Worm (Caenorhabditis elegans) whole organism, young adult: Measurements from ENCODE around the gene cdk-1.

Source experiments
- B0336.3 ChIP-seq: fragments of 200-800 bp; sonication (Bioruptor generic); IDR thresholded peaks from 2 replicates; pipeline ENCODE4 v1.3.6; 2022; ENCODE audit warnings: missing genetic modification characterization, missing compliant biosample characterization
- F22D6.2 ChIP-seq: sonication (generic microtip); optimal IDR thresholded peaks from 2 replicates; lab custom pipeline; 2016; ENCODE audit warnings: mild to moderate bottlenecking, missing genetic modification characterization, missing compliant biosample characterization
- F33H1.4 ChIP-seq: fragments of 200-800 bp; sonication (Bioruptor generic); IDR thresholded peaks from 2 replicates; pipeline ENCODE4 v1.3.6; 2022; ENCODE audit warnings: missing genetic modification reagents, missing genetic modification characterization, missing compliant biosample characterization
- F37B4.10 ChIP-seq: fragments of 200-800 bp; sonication (Bioruptor generic); IDR thresholded peaks from 2 replicates; pipeline ENCODE4 v1.3.6; 2022; ENCODE audit warnings: missing genetic modification characterization, missing compliant biosample characterization
- F39B2.1 ChIP-seq: fragments of 200-800 bp; sonication (Bioruptor generic); IDR thresholded peaks from 2 replicates; pipeline ENCODE4 v1.3.6; 2022; ENCODE audit warnings: missing genetic modification reagents, missing genetic modification characterization, missing compliant biosample characterization
- F49E8.2 ChIP-seq: sonication (generic microtip); optimal IDR thresholded peaks from 3 replicates; lab custom pipeline; 2017; ENCODE audit warnings: missing genetic modification characterization, mild to moderate bottlenecking, missing compliant biosample characterization, antibody characterized with exemption, moderate library complexity; ENCODE audit not compliant: insufficient read depth
- F52B5.7 ChIP-seq: sonication (generic microtip); optimal IDR thresholded peaks from 2 replicates; lab custom pipeline; 2016; ENCODE audit warnings: mild to moderate bottlenecking, missing genetic modification characterization, missing compliant biosample characterization
- K12H6.12 ChIP-seq: fragments of 200-800 bp; sonication (Bioruptor generic); optimal IDR thresholded peaks from 2 replicates; lab custom pipeline; 2018; ENCODE audit warnings: mild to moderate bottlenecking, missing genetic modification characterization, missing compliant biosample characterization
- T07F8.4 ChIP-seq: sonication (generic microtip); optimal IDR thresholded peaks from 2 replicates; lab custom pipeline; 2016; ENCODE audit warnings: mild to moderate bottlenecking, missing genetic modification characterization, moderate library complexity, missing compliant biosample characterization
- Y53G8AR.9 ChIP-seq: fragments of 200-800 bp; sonication (Bioruptor generic); conservative IDR thresholded peaks from 2 replicates; pipeline ENCODE4 v1.3.6; 2022; ENCODE audit warnings: missing genetic modification reagents, missing genetic modification characterization, missing compliant biosample characterization
- Y67H2A.10 ChIP-seq: fragments of 200-800 bp; sonication (Bioruptor generic); conservative IDR thresholded peaks from 2 replicates; pipeline ENCODE4 v1.3.6; 2022; ENCODE audit warnings: missing genetic modification reagents, missing genetic modification characterization, missing compliant biosample characterization
- Y79H2A.3 ChIP-seq: fragments of 200-800 bp; sonication (Bioruptor generic); conservative IDR thresholded peaks from 2 replicates; pipeline ENCODE4 v1.3.6; 2022; ENCODE audit warnings: missing genetic modification reagents, missing genetic modification characterization, missing compliant biosample characterization
- Y95B8A.8 ChIP-seq: fragments of 200-800 bp; sonication (Bioruptor generic); IDR thresholded peaks from 2 replicates; pipeline ENCODE4 v1.3.6; 2022; ENCODE audit warnings: missing genetic modification reagents, missing genetic modification characterization, missing compliant biosample characterization
- athp-1 ChIP-seq: sonication (generic microtip); optimal IDR thresholded peaks from 2 replicates; lab custom pipeline; 2017; ENCODE audit warnings: mild to moderate bottlenecking, missing genetic modification characterization, missing compliant biosample characterization
- attf-6 ChIP-seq: fragments of 200-800 bp; sonication (Bioruptor generic); IDR thresholded peaks from 2 replicates; pipeline ENCODE4 v1.3.6; 2022; ENCODE audit warnings: missing genetic modification reagents, missing genetic modification characterization, missing compliant biosample characterization
- cebp-2 ChIP-seq: fragments of 200-800 bp; sonication (Bioruptor generic); IDR thresholded peaks from 2 replicates; pipeline ENCODE4 v1.3.6; 2022; ENCODE audit warnings: missing genetic modification characterization, missing compliant biosample characterization
- ceh-58 ChIP-seq: fragments of 200-800 bp; sonication (Bioruptor generic); IDR thresholded peaks from 2 replicates; pipeline ENCODE4 v1.3.6; 2022; ENCODE audit warnings: missing genetic modification characterization, missing compliant biosample characterization
- ceh-79 ChIP-seq: sonication (generic microtip); optimal IDR thresholded peaks from 2 replicates; lab custom pipeline; 2017; ENCODE audit warnings: mild to moderate bottlenecking, missing genetic modification characterization, missing compliant biosample characterization
- chd-7 ChIP-seq: sonication (generic microtip); optimal IDR thresholded peaks from 2 replicates; lab custom pipeline; 2016; ENCODE audit warnings: mild to moderate bottlenecking, missing genetic modification characterization, moderate library complexity, missing compliant biosample characterization
- efl-1 ChIP-seq: fragments of 150-350 bp; optimal IDR thresholded peaks from 2 replicates; lab custom pipeline; 2014; ENCODE audit warnings: missing biosample characterization, missing genetic modification reagents, missing genetic modification characterization
- ets-4 ChIP-seq: fragments of 200-800 bp; sonication (Bioruptor generic); optimal IDR thresholded peaks from 2 replicates; lab custom pipeline; 2018; ENCODE audit warnings: mild to moderate bottlenecking, missing genetic modification characterization, missing compliant biosample characterization
- hmg-1.2 ChIP-seq: fragments of 200-800 bp; sonication (Bioruptor generic); IDR thresholded peaks from 2 replicates; pipeline ENCODE4 v1.3.6; 2022; ENCODE audit warnings: missing genetic modification reagents, missing genetic modification characterization, missing compliant biosample characterization
- hmg-20 ChIP-seq: fragments of 200-800 bp; sonication (Bioruptor generic); IDR thresholded peaks from 2 replicates; pipeline ENCODE4 v1.3.6; 2022; ENCODE audit warnings: missing genetic modification reagents, missing genetic modification characterization, missing compliant biosample characterization
- hrde-1 ChIP-seq: sonication (generic microtip); optimal IDR thresholded peaks from 2 replicates; lab custom pipeline; 2016; ENCODE audit warnings: missing genetic modification characterization, mild to moderate bottlenecking, missing compliant biosample characterization, moderate library complexity, missing genotype, missing genetic modification reagents, borderline replicate concordance
- hsf-1 ChIP-seq: fragments of 200-800 bp; sonication (Bioruptor generic); IDR thresholded peaks from 2 replicates; pipeline ENCODE4 v1.3.6; 2022; ENCODE audit warnings: missing genetic modification reagents, missing genetic modification characterization, missing compliant biosample characterization
- lag-1 ChIP-seq: fragments of 200-800 bp; sonication (Bioruptor generic); IDR thresholded peaks from 2 replicates; pipeline ENCODE4 v1.3.6; 2022; ENCODE audit warnings: missing genetic modification reagents, missing genetic modification characterization, missing compliant biosample characterization
- let-607 ChIP-seq, 2 experiments: fragments of 200-800 bp in 1 of 2; sonication (Bioruptor generic) in 1 of 2; sonication (generic microtip) in 1 of 2; optimal IDR thresholded peaks; 2 replicates each; lab custom pipeline; 2016 to 2018; ENCODE audit warnings: mild to moderate bottlenecking in 2 of 2, missing compliant biosample characterization in 2 of 2, missing genetic modification characterization in 2 of 2, moderate library complexity in 2 of 2, missing genotype in 1 of 2
- lin-54 ChIP-seq: fragments of 200-800 bp; sonication (Bioruptor generic); optimal IDR thresholded peaks from 2 replicates; lab custom pipeline; 2018; ENCODE audit warnings: mild to moderate bottlenecking, missing genetic modification characterization, missing compliant biosample characterization
- lsl-1 ChIP-seq: fragments of 200-800 bp; sonication (Bioruptor generic); optimal IDR thresholded peaks from 2 replicates; lab custom pipeline; 2018; ENCODE audit warnings: mild to moderate bottlenecking, missing genetic modification characterization, moderate library complexity, missing compliant biosample characterization
- madf-6 ChIP-seq: fragments of 200-800 bp; sonication (Bioruptor generic); IDR thresholded peaks from 2 replicates; pipeline ENCODE4 v1.3.6; 2022; ENCODE audit warnings: missing genetic modification reagents, missing genetic modification characterization, missing compliant biosample characterization
- madf-8 ChIP-seq: fragments of 200-800 bp; sonication (Bioruptor generic); conservative IDR thresholded peaks from 2 replicates; pipeline ENCODE4 v1.3.6; 2022; ENCODE audit warnings: missing genetic modification reagents, missing genetic modification characterization, missing compliant biosample characterization
- mcd-1 ChIP-seq: fragments of 200-800 bp; sonication (Bioruptor generic); IDR thresholded peaks from 2 replicates; pipeline ENCODE4 v1.3.6; 2022; ENCODE audit warnings: missing genetic modification reagents, missing genetic modification characterization, missing compliant biosample characterization
- nfya-2 ChIP-seq: fragments of 200-800 bp; sonication (Bioruptor generic); IDR thresholded peaks from 2 replicates; pipeline ENCODE4 v1.3.6; 2022; ENCODE audit warnings: missing genetic modification reagents, missing genetic modification characterization, missing compliant biosample characterization
- nfyb-1 ChIP-seq: fragments of 200-800 bp; sonication (Bioruptor generic); IDR thresholded peaks from 2 replicates; pipeline ENCODE4 v1.3.6; 2022; ENCODE audit warnings: missing genetic modification reagents, missing genetic modification characterization, missing compliant biosample characterization
- nhr-80 ChIP-seq: sonication (generic microtip); optimal IDR thresholded peaks from 2 replicates; lab custom pipeline; 2016; ENCODE audit warnings: missing genetic modification characterization, missing compliant biosample characterization
- rec-8 ChIP-seq, 2 experiments: sonication (generic microtip); optimal IDR thresholded peaks; 2 replicates each; lab custom pipeline; 2016; ENCODE audit warnings: mild to moderate bottlenecking in 2 of 2, missing genetic modification characterization in 2 of 2, missing genetic modification reagents in 2 of 2, missing genotype in 2 of 2, missing biosample characterization in 1 of 2, missing compliant biosample characterization in 1 of 2, moderate library complexity in 1 of 2
- repo-1 ChIP-seq: sonication (generic microtip); optimal IDR thresholded peaks from 2 replicates; lab custom pipeline; 2017; ENCODE audit warnings: mild to moderate bottlenecking, missing genetic modification characterization, missing compliant biosample characterization
- sdz-38 ChIP-seq: sonication (generic microtip); optimal IDR thresholded peaks from 2 replicates; lab custom pipeline; 2016; ENCODE audit warnings: missing genotype, missing genetic modification characterization, missing compliant biosample characterization
- sea-2 ChIP-seq: fragments of 200-800 bp; sonication (Bioruptor generic); IDR thresholded peaks from 2 replicates; pipeline ENCODE4 v1.3.6; 2022; ENCODE audit warnings: missing genetic modification characterization, missing compliant biosample characterization
- snpc-1.3 ChIP-seq: sonication (generic microtip); optimal IDR thresholded peaks from 2 replicates; lab custom pipeline; 2017; ENCODE audit warnings: missing genetic modification characterization, mild to moderate bottlenecking, missing compliant biosample characterization, antibody characterized with exemption, moderate library complexity, missing genotype, missing genetic modification reagents; ENCODE audit not compliant: insufficient read depth
- snpc-3.4 ChIP-seq: sonication (generic microtip); optimal IDR thresholded peaks from 2 replicates; lab custom pipeline; 2017; ENCODE audit warnings: missing genetic modification characterization, mild to moderate bottlenecking, missing compliant biosample characterization, antibody characterized with exemption, moderate library complexity, missing genotype, missing genetic modification reagents
- snpc-4 ChIP-seq, 5 experiments: fragments of 150-350 bp in 1 of 5; sonication (generic microtip) in 4 of 5; optimal IDR thresholded peaks; 2 replicates each; lab custom pipeline; 2014 to 2018; ENCODE audit warnings: missing genetic modification characterization in 5 of 5, missing biosample characterization in 3 of 5, antibody characterized with exemption in 2 of 5, mild to moderate bottlenecking in 2 of 5, missing compliant biosample characterization in 2 of 5, missing genotype in 2 of 5, moderate library complexity in 2 of 5, missing genetic modification reagents in 1 of 5
- sptf-2 ChIP-seq: fragments of 200-800 bp; sonication (Bioruptor generic); optimal IDR thresholded peaks from 2 replicates; lab custom pipeline; 2018; ENCODE audit warnings: mild to moderate bottlenecking, missing genetic modification characterization, missing compliant biosample characterization
- xnd-1 ChIP-seq: sonication (generic microtip); optimal IDR thresholded peaks from 2 replicates; lab custom pipeline; 2016; ENCODE audit warnings: missing genotype, missing genetic modification reagents, missing genetic modification characterization, missing compliant biosample characterization
- zfh-2 ChIP-seq: fragments of 200-800 bp; sonication (Bioruptor generic); conservative IDR thresholded peaks from 2 replicates; pipeline ENCODE4 v1.3.6; 2022; ENCODE audit warnings: missing genetic modification reagents, missing genetic modification characterization, missing compliant biosample characterization
- zim-3 ChIP-seq: sonication (generic microtip); optimal IDR thresholded peaks from 2 replicates; lab custom pipeline; 2017; ENCODE audit warnings: mild to moderate bottlenecking, missing genetic modification characterization, moderate library complexity, missing compliant biosample characterization
- ztf-25 ChIP-seq: fragments of 200-800 bp; sonication (Bioruptor generic); IDR thresholded peaks from 2 replicates; pipeline ENCODE4 v1.3.6; 2022; ENCODE audit warnings: missing genetic modification reagents, missing genetic modification characterization, missing compliant biosample characterization

Gene cdk-1

DNA sequence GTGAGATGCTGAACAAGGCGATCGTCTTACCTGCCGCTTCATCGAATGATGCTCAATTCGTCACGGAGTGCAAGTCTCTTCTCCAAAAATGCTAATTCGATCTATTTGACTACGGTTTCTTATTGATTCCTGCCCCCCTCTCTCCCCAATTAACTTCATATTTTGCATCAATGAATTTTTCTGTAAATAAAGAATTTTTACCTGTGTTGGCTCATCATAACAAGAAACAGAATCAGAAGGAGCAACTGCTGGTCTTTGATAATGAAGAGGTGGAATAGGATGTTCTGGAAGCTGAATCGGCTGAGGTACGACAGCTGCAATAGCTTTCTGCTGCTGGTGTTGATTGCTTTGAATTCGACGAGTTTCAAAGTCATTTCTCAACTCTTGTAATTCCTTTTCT is 12.9 kb downstream of the cdk-1 start (continued):
- TF ChIP-seq hsf-1 (GFP tag; lab: Robert Waterston, UW), result 0 out of 2 replicates have a peak, but pooled peaks have one; percentile 58
- TF ChIP-seq snpc-4 (GFP tag; optimal IDR thresholded peaks at IDR 0.05; lab: Kevin White, UChicago), result no peak
- TF ChIP-seq snpc-4 (tag; optimal IDR thresholded peaks at IDR 0.05; lab: Kevin White, UChicago), result no peak
- peak; percentile 47 for TF ChIP-seq ceh-79
- no peak for TF ChIP-seq T07F8.4
- no peak for TF ChIP-seq zim-3 (tag; lab: Kevin White, UChicago)
- TF ChIP-seq ztf-25 (GFP tag; lab: Robert Waterston, UW), result 0 out of 2 replicates have a peak, but pooled peaks have one; percentile 36
- no peak for TF ChIP-seq chd-7 (tag; lab: Kevin White, UChicago)
- no peak for TF ChIP-seq rec-8 (tag; optimal IDR thresholded peaks at IDR 0.05; lab: Kevin White, UChicago)
- no peak for TF ChIP-seq F39B2.1 (GFP tag; lab: Robert Waterston, UW)
- TF ChIP-seq nhr-80, result no peak
- peak; percentile 51; the same call in 1 of the 2 replicates for TF ChIP-seq B0336.3
- TF ChIP-seq madf-6 (GFP tag; lab: Robert Waterston, UW), result peak; percentile 49
- TF ChIP-seq F52B5.7 (tag; lab: Kevin White, UChicago), result no peak
- no peak for TF ChIP-seq F37B4.10 (GFP tag; lab: Robert Waterston, UW)
- no peak for TF ChIP-seq hmg-20 (GFP tag; lab: Robert Waterston, UW)
- TF ChIP-seq attf-6, result no peak
- 0 out of 2 replicates have a peak, but pooled peaks have one; percentile 18 for TF ChIP-seq Y53G8AR.9 (GFP tag; lab: Robert Waterston, UW)
- no peak for TF ChIP-seq xnd-1 (tag; lab: Kevin White, UChicago)
- no peak for TF ChIP-seq ceh-58 (GFP tag; lab: Robert Waterston, UW)
- no peak for TF ChIP-seq sea-2 (GFP tag; lab: Robert Waterston, UW)
- TF ChIP-seq Y79H2A.3 (GFP tag; lab: Robert Waterston, UW), result no peak
- peak; percentile 15; the same call in 1 of the 2 replicates for TF ChIP-seq hmg-1.2 (GFP tag; lab: Robert Waterston, UW)
- peak; percentile 35; the same call in 1 of the 2 replicates for TF ChIP-seq Y95B8A.8 (GFP tag; lab: Robert Waterston, UW)
- TF ChIP-seq madf-8 (GFP tag; lab: Robert Waterston, UW), result 0 out of 2 replicates have a peak, but pooled peaks have one; percentile 23
- TF ChIP-seq zfh-2 (GFP tag; lab: Robert Waterston, UW), result no peak
- no peak for TF ChIP-seq Y67H2A.10 (GFP tag; lab: Robert Waterston, UW)
- TF ChIP-seq mcd-1 (GFP tag; lab: Robert Waterston, UW), result no peak
- TF ChIP-seq cebp-2 (GFP tag; lab: Robert Waterston, UW), result 0 out of 2 replicates have a peak, but pooled peaks have one; percentile 21
- TF ChIP-seq snpc-1.3 (tag; lab: Kevin White, UChicago), result no peak
- peak; percentile 75 for TF ChIP-seq hrde-1
- no peak for TF ChIP-seq lag-1
- no peak for TF ChIP-seq F49E8.2
- TF ChIP-seq K12H6.12 (tag; lab: Kevin White, UChicago), result no peak
- TF ChIP-seq repo-1 (tag; lab: Kevin White, UChicago), result no peak
- TF ChIP-seq sptf-2 (GFP tag; lab: Kevin White, UChicago), result no peak

DNA sequence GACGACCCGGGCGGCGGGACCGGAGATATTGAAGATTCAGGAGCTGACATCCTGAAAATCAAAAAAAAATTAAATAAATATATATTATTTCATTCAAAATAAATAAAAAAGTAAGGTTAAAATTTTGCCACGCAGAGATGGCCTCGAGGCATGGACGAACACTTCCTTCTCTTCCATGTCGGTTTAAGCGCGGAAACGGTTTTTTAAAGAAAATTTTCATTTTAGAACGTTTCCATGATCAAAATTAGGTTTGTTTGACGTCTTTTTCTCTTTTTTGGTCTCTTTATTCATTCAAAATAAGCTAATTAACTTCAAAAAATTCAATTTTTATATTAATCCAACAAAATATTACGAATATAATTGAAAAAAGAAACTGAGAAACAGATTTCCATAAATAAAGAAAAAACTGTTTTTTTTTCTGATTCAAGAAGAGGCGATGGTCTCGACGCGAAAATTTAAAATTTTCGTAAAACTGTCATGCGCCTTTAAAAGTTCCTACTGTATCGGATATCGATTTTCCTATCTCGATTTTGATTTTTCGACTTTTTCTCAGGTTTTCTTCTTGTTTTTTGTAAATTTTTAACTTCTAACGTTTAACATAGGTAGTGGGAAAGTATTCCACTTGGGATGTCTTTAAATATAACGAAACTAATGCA is 14.9 kb downstream of the cdk-1 start, which contains the start of gene gcc-2:
Gene gcc-2 (minus strand): TSS at position 51 of the 656 bp plus-strand sequence.
- no peak for TF ChIP-seq ets-4
- peak; percentile 3 for TF ChIP-seq lin-54 (GFP tag; lab: Kevin White, UChicago)
- peak; percentile 34 for TF ChIP-seq snpc-3.4 (tag; lab: Kevin White, UChicago)
- TF ChIP-seq F33H1.4 (GFP tag; lab: Robert Waterston, UW), result peak; percentile 81
- TF ChIP-seq F22D6.2 (tag; lab: Kevin White, UChicago), result no peak
- no peak for TF ChIP-seq athp-1 (tag; lab: Kevin White, UChicago)
- no peak for TF ChIP-seq let-607 (tag; optimal IDR thresholded peaks at IDR 0.05; lab: Kevin White, UChicago)
- TF ChIP-seq efl-1 (GFP tag; lab: Kevin White, UChicago), result peak; percentile 16
- no peak for TF ChIP-seq sdz-38 (tag; lab: Kevin White, UChicago)
- peak; percentile 50 for TF ChIP-seq madf-8 (GFP tag; lab: Robert Waterston, UW)
- no peak for TF ChIP-seq nfya-2 (GFP tag; lab: Robert Waterston, UW)
- peak; percentile 79 for TF ChIP-seq lsl-1 (GFP tag; lab: Kevin White, UChicago)
- TF ChIP-seq nfyb-1 (GFP tag; lab: Robert Waterston, UW), result no peak
- peak; percentile 64 for TF ChIP-seq xnd-1 (tag; lab: Kevin White, UChicago)
- peak; percentile 76 for TF ChIP-seq madf-6 (GFP tag; lab: Robert Waterston, UW)
